Worm (Caenorhabditis elegans) whole organism, L2 larva: ENCODE results near the gene nhr-26.
A peak's percentile ranks its signal among the peaks of the same experiment; 100 is the strongest.

Experiments
- C34F6.9 ChIP-seq: fragments of 150-350 bp; optimal IDR thresholded peaks from 2 replicates; lab custom pipeline; 2014; ENCODE audit warnings: missing biosample characterization, missing genetic modification characterization
- F13H6.1 ChIP-seq: sonication (generic microtip); optimal IDR thresholded peaks from 2 replicates; lab custom pipeline; 2016; ENCODE audit warnings: missing genetic modification characterization, missing compliant biosample characterization
- R02D3.7 ChIP-seq: fragments of 150-350 bp; optimal IDR thresholded peaks from 2 replicates; lab custom pipeline; 2014; ENCODE audit warnings: missing biosample characterization, missing genetic modification characterization
- Y55F3AM.14 ChIP-seq: fragments of 200-800 bp; sonication (Bioruptor generic); optimal IDR thresholded peaks from 2 replicates; lab custom pipeline; 2018; ENCODE audit warnings: mild to moderate bottlenecking, missing genetic modification characterization, missing compliant biosample characterization
- ZK546.5 ChIP-seq: sonication (generic microtip); optimal IDR thresholded peaks from 2 replicates; lab custom pipeline; 2017; ENCODE audit warnings: missing biosample characterization, missing genetic modification characterization
- alr-1 ChIP-seq: fragments of 150-350 bp; optimal IDR thresholded peaks from 2 replicates; lab custom pipeline; 2014; ENCODE audit warnings: missing biosample characterization, missing genetic modification characterization
- aly-2 ChIP-seq: fragments of 150-350 bp; optimal IDR thresholded peaks from 2 replicates; lab custom pipeline; 2014; ENCODE audit warnings: missing biosample characterization, missing genetic modification characterization
- ama-1 ChIP-seq: fragments of 150-350 bp; optimal IDR thresholded peaks from 2 replicates; lab custom pipeline; 2018; ENCODE audit warnings: inconsistent platforms
- blmp-1 ChIP-seq: sonication (generic microtip); optimal IDR thresholded peaks from 2 replicates; lab custom pipeline; 2017; ENCODE audit warnings: missing genetic modification characterization, mild to moderate bottlenecking, missing compliant biosample characterization, antibody characterized with exemption, moderate library complexity; ENCODE audit not compliant: insufficient read depth
- ceh-16 ChIP-seq: fragments of 150-350 bp; optimal IDR thresholded peaks from 2 replicates; lab custom pipeline; 2014; ENCODE audit warnings: missing biosample characterization, missing genetic modification characterization
- crh-2 ChIP-seq: sonication (generic microtip); optimal IDR thresholded peaks from 2 replicates; lab custom pipeline; 2017; ENCODE audit warnings: missing biosample characterization, missing genetic modification characterization
- egl-27 ChIP-seq: sonication (generic microtip); optimal IDR thresholded peaks from 3 replicates; lab custom pipeline; 2017; ENCODE audit warnings: missing biosample characterization, missing genetic modification reagents, missing genetic modification characterization
- elt-3 ChIP-seq: sonication (generic microtip); optimal IDR thresholded peaks from 2 replicates; lab custom pipeline; 2017; ENCODE audit warnings: missing biosample characterization, missing genetic modification characterization
- fos-1 ChIP-seq: fragments of 150-350 bp; optimal IDR thresholded peaks from 2 replicates; lab custom pipeline; 2014; ENCODE audit warnings: missing biosample characterization, missing genetic modification characterization
- lin-11 ChIP-seq: fragments of 150-350 bp; sonication (generic microtip); optimal IDR thresholded peaks from 2 replicates; lab custom pipeline; 2014; ENCODE audit warnings: missing biosample characterization, missing genetic modification characterization, inconsistent platforms, mixed read lengths
- lin-39 ChIP-seq: fragments of 150-350 bp; optimal IDR thresholded peaks from 2 replicates; lab custom pipeline; 2014; ENCODE audit warnings: missing biosample characterization, missing genetic modification reagents, missing genetic modification characterization
- lsy-2 ChIP-seq, 2 experiments: fragments of 150-350 bp in 1 of 2; sonication (generic microtip) in 1 of 2; optimal IDR thresholded peaks; 2 replicates each; lab custom pipeline; 2014 to 2017; ENCODE audit warnings: missing biosample characterization in 2 of 2, missing genetic modification characterization in 2 of 2
- mab-5 ChIP-seq: fragments of 150-350 bp; optimal IDR thresholded peaks from 2 replicates; lab custom pipeline; 2014; ENCODE audit warnings: missing biosample characterization, missing genetic modification characterization
- mbf-1 ChIP-seq: sonication (generic microtip); optimal IDR thresholded peaks from 2 replicates; lab custom pipeline; 2017; ENCODE audit warnings: missing biosample characterization, missing genetic modification characterization
- mdl-1 ChIP-seq, 2 experiments: fragments of 150-350 bp in 1 of 2; sonication (generic microtip) in 1 of 2; optimal IDR thresholded peaks; 2 replicates each; lab custom pipeline; 2017; ENCODE audit warnings: missing biosample characterization in 2 of 2, missing genetic modification characterization in 2 of 2
- nhr-10 ChIP-seq: sonication (generic microtip); optimal IDR thresholded peaks from 2 replicates; lab custom pipeline; 2017; ENCODE audit warnings: missing biosample characterization, missing genetic modification characterization
- nhr-11 ChIP-seq: fragments of 150-350 bp; optimal IDR thresholded peaks from 2 replicates; lab custom pipeline; 2014; ENCODE audit warnings: missing biosample characterization, missing genetic modification characterization
- nhr-12 ChIP-seq: fragments of 150-350 bp; optimal IDR thresholded peaks from 2 replicates; lab custom pipeline; 2014; ENCODE audit warnings: missing biosample characterization, missing genetic modification characterization
- nhr-129 ChIP-seq: fragments of 150-350 bp; optimal IDR thresholded peaks from 2 replicates; lab custom pipeline; 2014; ENCODE audit warnings: missing biosample characterization, missing genetic modification characterization
- nhr-21 ChIP-seq: fragments of 150-350 bp; optimal IDR thresholded peaks from 2 replicates; lab custom pipeline; 2014; ENCODE audit warnings: missing biosample characterization, missing genetic modification characterization
- nhr-23 ChIP-seq: fragments of 150-350 bp; optimal IDR thresholded peaks from 2 replicates; lab custom pipeline; 2014; ENCODE audit warnings: missing biosample characterization, missing genetic modification reagents, missing genetic modification characterization
- nhr-6 ChIP-seq: fragments of 150-350 bp; optimal IDR thresholded peaks from 2 replicates; lab custom pipeline; 2014; ENCODE audit warnings: missing biosample characterization, missing genetic modification characterization
- peb-1 ChIP-seq: fragments of 150-350 bp; optimal IDR thresholded peaks from 2 replicates; lab custom pipeline; 2014; ENCODE audit warnings: missing biosample characterization, missing genetic modification characterization
- sem-4 ChIP-seq: fragments of 150-350 bp; optimal IDR thresholded peaks from 2 replicates; lab custom pipeline; 2014; ENCODE audit warnings: missing biosample characterization, missing genetic modification reagents, missing genetic modification characterization
- skn-1 ChIP-seq: sonication (generic microtip); optimal IDR thresholded peaks from 2 replicates; lab custom pipeline; 2017; ENCODE audit warnings: missing biosample characterization, missing genetic modification characterization
- sma-3 ChIP-seq: sonication (generic microtip); optimal IDR thresholded peaks from 2 replicates; lab custom pipeline; 2016; ENCODE audit warnings: missing genetic modification reagents, missing genetic modification characterization, missing compliant biosample characterization
- sma-9 ChIP-seq, 2 experiments: fragments of 150-350 bp in 1 of 2; sonication (generic microtip) in 1 of 2; optimal IDR thresholded peaks; 2 replicates each; lab custom pipeline; 2014 to 2016; ENCODE audit warnings: missing genetic modification characterization in 2 of 2, mild to moderate bottlenecking in 1 of 2, missing biosample characterization in 1 of 2, missing compliant biosample characterization in 1 of 2, missing genetic modification reagents in 1 of 2, moderate library complexity in 1 of 2
- snpc-4 ChIP-seq: fragments of 150-350 bp; optimal IDR thresholded peaks from 2 replicates; lab custom pipeline; 2014; ENCODE audit warnings: missing biosample characterization, missing genetic modification characterization
- unc-39 ChIP-seq: fragments of 150-350 bp; optimal IDR thresholded peaks from 2 replicates; lab custom pipeline; 2014; ENCODE audit warnings: missing biosample characterization, missing genetic modification characterization
- unc-62 ChIP-seq: fragments of 150-350 bp; optimal IDR thresholded peaks from 2 replicates; lab custom pipeline; 2014; ENCODE audit warnings: missing biosample characterization, missing genetic modification reagents, missing genetic modification characterization
- zag-1 ChIP-seq: fragments of 150-350 bp; optimal IDR thresholded peaks from 2 replicates; lab custom pipeline; 2014; ENCODE audit warnings: missing biosample characterization, missing genetic modification characterization
- ztf-1 ChIP-seq: fragments of 200-800 bp; sonication (Bioruptor generic); conservative IDR thresholded peaks from 2 replicates; pipeline ENCODE4 v1.3.6; 2022; ENCODE audit warnings: missing genetic modification characterization, missing compliant biosample characterization
- ztf-11 ChIP-seq: sonication (generic microtip); optimal IDR thresholded peaks from 2 replicates; lab custom pipeline; 2017; ENCODE audit warnings: missing biosample characterization, missing genetic modification characterization

The nhr-26 gene

ce11 chrX:12656420-12657033 lies 43.7 kb downstream of the nhr-26 start (continued):
- TF ChIP-seq nhr-23 (tag; lab: Kevin White, UChicago) (no peak), mab-5 (tag; lab: Kevin White, UChicago) (no peak)

DNA sequence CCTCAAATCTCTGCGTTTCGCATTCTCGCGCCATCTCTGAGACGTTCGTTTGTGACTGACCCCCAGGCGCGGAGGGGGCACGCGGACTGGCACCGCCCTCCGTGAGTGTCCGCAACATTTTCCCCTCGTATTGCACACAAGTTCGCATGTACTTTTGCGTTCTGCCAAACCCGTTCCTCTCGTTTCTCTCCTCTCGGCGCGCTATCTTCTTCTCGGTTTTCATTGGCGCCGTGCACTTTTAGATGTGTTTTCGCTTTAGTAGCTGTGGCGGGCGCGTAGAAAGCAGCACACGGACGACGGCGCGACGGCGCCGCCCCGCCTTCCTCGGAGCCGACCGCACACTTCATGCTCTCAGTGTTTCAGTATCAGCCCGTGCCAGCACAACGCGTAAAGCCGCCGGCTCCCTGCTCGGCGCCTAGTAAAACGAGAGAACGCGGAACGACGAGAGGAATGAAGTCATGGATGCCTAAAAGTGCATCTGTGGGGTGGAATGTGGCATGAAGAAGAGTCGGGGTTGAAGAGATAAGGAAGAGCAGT lies 44.9 kb downstream of the nhr-26 start:
- TF ChIP-seq ceh-16 (tag; lab: Kevin White, UChicago) (no peak), ztf-1 (GFP tag; lab: Robert Waterston, UW) (no peak), elt-3 (tag; lab: Kevin White, UChicago) (no peak), lin-11 (tag; lab: Kevin White, UChicago) (no peak), nhr-129 (tag; lab: Kevin White, UChicago) (no peak), lsy-2 (tag; optimal IDR thresholded peaks at IDR 0.05; lab: Kevin White, UChicago) (peak in 1 of 2 experiments; percentile 9), R02D3.7 (no peak), mab-5 (tag; lab: Kevin White, UChicago) (no peak), crh-2 (peak; percentile 19), C34F6.9 (tag; lab: Kevin White, UChicago) (no peak), mbf-1 (tag; lab: Kevin White, UChicago) (no peak), nhr-21 (peak; percentile 54), F13H6.1 (tag; lab: Kevin White, UChicago) (peak; percentile 31), Y55F3AM.14 (GFP tag; lab: Kevin White, UChicago) (peak; percentile 21), nhr-11 (tag; lab: Kevin White, UChicago) (peak; percentile 70), blmp-1 (tag; lab: Kevin White, UChicago) (peak; percentile 64), zag-1 (tag; lab: Kevin White, UChicago) (peak; percentile 68), egl-27 (tag; lab: Kevin White, UChicago) (peak; percentile 40), skn-1 (tag; lab: Kevin White, UChicago) (no peak), mdl-1 (tag; optimal IDR thresholded peaks at IDR 0.05; lab: Kevin White, UChicago) (peak; percentile 42 to 55), fos-1 (tag; lab: Kevin White, UChicago) (peak; percentile 21), peb-1 (tag; lab: Kevin White, UChicago) (peak; percentile 68), sma-3 (GFP tag; lab: Kevin White, UChicago) (no peak), lin-39 (tag; lab: Kevin White, UChicago) (no peak), alr-1 (tag; lab: Kevin White, UChicago) (no peak), ztf-11 (tag; lab: Kevin White, UChicago) (no peak), nhr-10 (tag; lab: Kevin White, UChicago) (no peak), nhr-12 (tag; lab: Kevin White, UChicago) (no peak), ZK546.5 (tag; lab: Kevin White, UChicago) (no peak), nhr-6 (tag; lab: Kevin White, UChicago) (no peak), unc-62 (GFP tag; lab: Kevin White, UChicago) (no peak), aly-2 (no peak), snpc-4 (tag; lab: Kevin White, UChicago) (no peak), sma-9 (GFP tag; optimal IDR thresholded peaks at IDR 0.05; lab: Kevin White, UChicago) (peak; percentile 2), sma-9 (tag; optimal IDR thresholded peaks at IDR 0.05; lab: Kevin White, UChicago) (no peak), ama-1 (lab: Kevin White, UChicago) (no peak)

- no peak for TF ChIP-seq nhr-11 (tag; lab: Kevin White, UChicago)
- no peak for TF ChIP-seq sma-3 (GFP tag; lab: Kevin White, UChicago)
- no peak for TF ChIP-seq nhr-12 (tag; lab: Kevin White, UChicago)
- no peak for TF ChIP-seq unc-39 (tag; lab: Kevin White, UChicago)
- no peak for TF ChIP-seq egl-27 (tag; lab: Kevin White, UChicago)
- TF ChIP-seq sem-4 (tag; lab: Kevin White, UChicago) = no peak
Observed at ce11 chrX:12646546-12647167, 53.6 kb downstream of the nhr-26 start, which contains the start of gene zmp-5. Gene zmp-5 (plus strand): TSS chrX:12647117.
